Worm (Caenorhabditis elegans): Measurements from ENCODE around the gene poml-1.

Gene poml-1

DNA sequence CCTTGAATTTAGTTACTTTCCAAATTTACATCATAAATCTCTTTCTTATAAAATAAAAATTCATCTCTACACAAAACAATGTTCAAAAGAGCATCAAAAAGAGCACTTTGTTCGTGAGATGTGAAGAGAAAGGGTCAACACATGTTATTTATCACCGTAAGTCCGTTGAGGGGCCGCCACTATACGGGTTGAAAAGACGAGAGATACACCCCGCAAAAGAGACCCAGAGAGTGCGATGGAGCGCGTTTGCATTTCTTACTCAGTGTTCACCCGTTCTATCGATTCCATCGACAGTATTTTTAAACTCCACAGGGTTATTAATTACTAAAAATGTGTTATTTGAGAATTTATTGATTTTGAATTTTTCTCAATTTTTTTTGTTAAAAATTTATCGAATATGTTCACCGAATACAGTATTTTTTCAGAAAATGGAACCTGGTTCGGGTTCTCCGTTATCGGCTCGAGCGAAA is 4.2 kb upstream of the poml-1 start, which contains the start of gene pix-1 (continued):
- TF ChIP-seq ceh-90 (tag; optimal IDR thresholded peaks at IDR 0.05) (no peak), lin-35 (GFP tag; optimal IDR thresholded peaks at IDR 0.05) (peak; percentile 44 to 45), pqm-1 (tag; optimal IDR thresholded peaks at IDR 0.05) (no peak), fos-1 (tag; optimal IDR thresholded peaks at IDR 0.05) (no peak), ets-5 (GFP tag; IDR thresholded peaks at IDR 0.05) (no peak), ceh-63 (GFP tag; optimal IDR thresholded peaks at IDR 0.05) (no peak), fkh-10 (GFP tag; optimal IDR thresholded peaks at IDR 0.05) (no peak), nhr-19 (GFP tag; conservative IDR thresholded peaks at IDR 0.05) (peak; percentile 74), C16A3.4 (tag; optimal IDR thresholded peaks at IDR 0.05) (peak; percentile 52), sptf-1 (tag; optimal IDR thresholded peaks at IDR 0.05) (no peak), nhr-71 (tag; optimal IDR thresholded peaks at IDR 0.05) (peak; percentile 84), zip-4 (GFP tag; optimal IDR thresholded peaks at IDR 0.05) (no peak), unc-98 (GFP tag; IDR thresholded peaks at IDR 0.05) (no peak), nhr-20 (tag; optimal IDR thresholded peaks at IDR 0.05) (peak; percentile 69), hlh-17 (GFP tag; optimal IDR thresholded peaks at IDR 0.05; ENCODE audit: borderline replicate concordance) (no peak), Y116A8C.19 (tag; optimal IDR thresholded peaks at IDR 0.05; ENCODE audit: borderline replicate concordance) (no peak), aha-1 (tag; optimal IDR thresholded peaks at IDR 0.05) (no peak), mep-1 (tag; optimal IDR thresholded peaks at IDR 0.05) (peak; percentile 81), nhr-28 (tag; optimal IDR thresholded peaks at IDR 0.05) (no peak), tbx-2 (tag; optimal IDR thresholded peaks at IDR 0.05) (peak; percentile 64), mab-9 (GFP tag; IDR thresholded peaks at IDR 0.05) (no peak), mef-2 (tag; optimal IDR thresholded peaks at IDR 0.05) (no peak), snpc-4 (tag; optimal IDR thresholded peaks at IDR 0.05) (peak; percentile 0), ceh-88 (GFP tag; IDR thresholded peaks at IDR 0.05) (no peak), lir-3 (tag; optimal IDR thresholded peaks at IDR 0.05; ENCODE audit: poor library complexity) (peak; percentile 2), egl-13 (tag; optimal IDR thresholded peaks at IDR 0.05) (no peak), nhr-84 (tag; optimal IDR thresholded peaks at IDR 0.05) (no peak), dsc-1 (tag; optimal IDR thresholded peaks at IDR 0.05) (peak; percentile 86), jun-1 (tag; optimal IDR thresholded peaks at IDR 0.05) (peak; percentile 26), hpl-2 (GFP tag; optimal IDR thresholded peaks at IDR 0.05) (no peak), irx-1 (tag; optimal IDR thresholded peaks at IDR 0.05) (peak; percentile 34), nhr-85 (tag) (peak; percentile 12), lin-15B (tag; optimal IDR thresholded peaks at IDR 0.05) (peak; percentile 18), rnt-1 (tag; optimal IDR thresholded peaks at IDR 0.05) (peak; percentile 86), vab-15 (tag; optimal IDR thresholded peaks at IDR 0.05) (no peak), nhr-90 (tag; optimal IDR thresholded peaks at IDR 0.05; ENCODE audit: poor library complexity) (peak; percentile 47), swsn-7 (tag; optimal IDR thresholded peaks at IDR 0.05) (peak; percentile 69), dpl-1 (GFP tag; optimal IDR thresholded peaks at IDR 0.05) (peak; percentile 15 to 42 (median 22)), unc-62 (GFP tag; optimal IDR thresholded peaks at IDR 0.05) (no peak), unc-30 (tag; optimal IDR thresholded peaks at IDR 0.05) (no peak), nhr-76 (tag; optimal IDR thresholded peaks at IDR 0.05) (no peak), tlp-1 (tag; optimal IDR thresholded peaks at IDR 0.05) (no peak), elt-2 (tag; optimal IDR thresholded peaks at IDR 0.05) (peak; percentile 8), blmp-1 (tag; optimal IDR thresholded peaks at IDR 0.05) (peak; percentile 58), fkh-8 (tag; optimal IDR thresholded peaks at IDR 0.05) (peak; percentile 25), efl-1 (optimal IDR thresholded peaks at IDR 0.05) (peak; percentile 47 to 52), efl-1 (GFP tag; optimal IDR thresholded peaks at IDR 0.05 in 1 of 2) (peak; percentile 28 to 63), nhr-11 (tag; optimal IDR thresholded peaks at IDR 0.05) (no peak), efl-3 (GFP tag; optimal IDR thresholded peaks at IDR 0.05) (no peak), ceh-82 (tag; optimal IDR thresholded peaks at IDR 0.05) (peak in 2 of 3 experiments; percentile 47 to 53), ces-1 (GFP tag; optimal IDR thresholded peaks at IDR 0.05) (no peak), nhr-77 (tag; optimal IDR thresholded peaks at IDR 0.05) (peak; percentile 27), aly-2 (tag; optimal IDR thresholded peaks at IDR 0.05) (no peak), zag-1 (tag; optimal IDR thresholded peaks at IDR 0.05) (no peak)
